Worm (Caenorhabditis elegans): ENCODE results near the gene oac-24.
A peak's percentile ranks its signal among the peaks of the same experiment; 100 is the strongest.

The oac-24 gene

DNA sequence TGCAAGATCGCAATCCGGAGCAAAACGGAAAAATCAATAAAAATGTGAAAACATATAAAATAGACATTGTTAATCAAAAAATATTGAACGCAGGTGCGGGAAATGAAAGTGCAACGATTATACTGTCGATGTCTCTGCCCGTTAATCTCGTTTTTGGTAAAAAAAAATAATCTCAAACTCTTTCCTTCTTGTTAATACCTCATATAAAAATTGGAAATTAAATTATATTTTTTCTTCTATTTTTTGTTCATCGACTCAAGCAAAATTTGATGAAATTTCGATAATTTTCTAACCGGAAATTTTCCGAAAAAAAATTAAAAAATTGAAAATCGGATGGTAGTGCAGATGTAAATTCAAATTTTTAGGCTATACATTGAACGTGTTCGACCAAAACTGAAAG, 38.1 kb upstream of the oac-24 start, which contains the start of gene K03B4.9:
Gene K03B4.9 (minus strand): TSS at position 101 of the 400 bp plus-strand sequence.
- TF ChIP-seq unc-62 (GFP tag; optimal IDR thresholded peaks at IDR 0.05) (no peak), unc-86 (tag; optimal IDR thresholded peaks at IDR 0.05) (no peak), swsn-7 (tag; optimal IDR thresholded peaks at IDR 0.05) (no peak), ztf-11 (tag; optimal IDR thresholded peaks at IDR 0.05) (no peak), C04F5.9 (tag; optimal IDR thresholded peaks at IDR 0.05) (no peak), F16B12.6 (tag; optimal IDR thresholded peaks at IDR 0.05) (no peak)

DNA sequence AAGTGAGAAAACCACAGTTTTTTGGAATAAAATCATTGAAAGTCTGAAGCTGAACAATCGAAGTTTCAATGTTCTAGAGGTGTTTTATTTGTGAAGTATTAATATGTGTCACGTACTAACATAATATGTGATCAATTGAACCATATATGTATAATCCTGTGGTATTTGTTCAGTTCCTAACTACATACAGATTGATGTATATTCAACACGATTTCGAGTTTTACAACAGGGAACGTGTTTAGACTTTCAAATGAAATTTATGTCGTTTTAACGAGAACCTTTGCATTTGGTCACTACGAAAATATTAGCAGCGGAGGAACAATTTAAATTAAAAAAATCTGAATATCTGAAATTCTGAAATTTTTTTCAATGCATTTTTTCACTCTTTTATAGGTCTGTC, 36.1 kb upstream of the oac-24 start, which contains the start of gene K03B4.8:
Gene K03B4.8 (minus strand): TSS at position 101 of the 400 bp plus-strand sequence.
- TF ChIP-seq snu-23 (GFP tag; optimal IDR thresholded peaks at IDR 0.05) (no peak), ets-5 (GFP tag; IDR thresholded peaks at IDR 0.05) (no peak), efl-1 (optimal IDR thresholded peaks at IDR 0.05) (no peak), efl-1 (GFP tag; optimal IDR thresholded peaks at IDR 0.05 in 1 of 2) (no peak), aly-2 (tag; optimal IDR thresholded peaks at IDR 0.05) (no peak), vab-15 (tag; optimal IDR thresholded peaks at IDR 0.05) (no peak), ztf-11 (tag; optimal IDR thresholded peaks at IDR 0.05) (no peak), nhr-11 (tag; optimal IDR thresholded peaks at IDR 0.05) (no peak), isw-1 (GFP tag; IDR thresholded peaks at IDR 0.05) (no peak), grh-1 (GFP tag; IDR thresholded peaks at IDR 0.05) (no peak), ces-1 (GFP tag; optimal IDR thresholded peaks at IDR 0.05) (no peak), tlp-1 (tag; optimal IDR thresholded peaks at IDR 0.05) (no peak), hlh-4 (tag; optimal IDR thresholded peaks at IDR 0.05) (no peak), elt-2 (tag; optimal IDR thresholded peaks at IDR 0.05) (no peak), unc-86 (tag; optimal IDR thresholded peaks at IDR 0.05) (no peak), rnt-1 (tag; optimal IDR thresholded peaks at IDR 0.05) (no peak), lir-3 (tag; optimal IDR thresholded peaks at IDR 0.05; ENCODE audit: poor library complexity) (no peak), skn-1 (tag; optimal IDR thresholded peaks at IDR 0.05) (no peak), dsc-1 (tag; optimal IDR thresholded peaks at IDR 0.05) (no peak)

DNA sequence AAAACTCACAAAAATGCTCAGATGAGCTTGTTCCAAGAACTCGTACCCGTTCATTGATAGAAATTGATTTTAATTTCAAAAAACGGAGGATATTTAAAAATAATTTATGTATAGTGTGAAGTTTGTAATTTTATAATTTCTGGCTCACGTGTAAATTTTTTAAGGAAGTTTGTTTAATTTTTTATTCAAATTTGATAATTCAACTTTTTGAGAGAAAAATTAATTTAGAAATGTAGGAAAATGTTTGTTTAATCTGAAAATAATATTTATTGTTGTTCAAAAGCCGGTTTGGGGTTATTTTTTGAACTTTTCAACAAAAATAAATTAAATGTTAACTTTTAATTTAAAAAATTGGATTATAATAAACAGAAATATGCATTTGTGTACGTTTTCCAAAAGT, 34.5 kb upstream of the oac-24 start, which contains the start of gene K03B4.6:
Gene K03B4.6 (minus strand): TSS at position 101 of the 400 bp plus-strand sequence.
- TF ChIP-seq F16B12.6 (tag; optimal IDR thresholded peaks at IDR 0.05), result no peak
- TF ChIP-seq blmp-1 (tag; optimal IDR thresholded peaks at IDR 0.05), result no peak
- no peak for TF ChIP-seq tlp-1 (tag; optimal IDR thresholded peaks at IDR 0.05)
- TF ChIP-seq aha-1 (tag; optimal IDR thresholded peaks at IDR 0.05), result no peak
- no peak for TF ChIP-seq nhr-11 (tag; optimal IDR thresholded peaks at IDR 0.05)
- no peak for TF ChIP-seq lin-14 (GFP tag; optimal IDR thresholded peaks at IDR 0.05)
- TF ChIP-seq fos-1 (tag; optimal IDR thresholded peaks at IDR 0.05), result no peak

DNA sequence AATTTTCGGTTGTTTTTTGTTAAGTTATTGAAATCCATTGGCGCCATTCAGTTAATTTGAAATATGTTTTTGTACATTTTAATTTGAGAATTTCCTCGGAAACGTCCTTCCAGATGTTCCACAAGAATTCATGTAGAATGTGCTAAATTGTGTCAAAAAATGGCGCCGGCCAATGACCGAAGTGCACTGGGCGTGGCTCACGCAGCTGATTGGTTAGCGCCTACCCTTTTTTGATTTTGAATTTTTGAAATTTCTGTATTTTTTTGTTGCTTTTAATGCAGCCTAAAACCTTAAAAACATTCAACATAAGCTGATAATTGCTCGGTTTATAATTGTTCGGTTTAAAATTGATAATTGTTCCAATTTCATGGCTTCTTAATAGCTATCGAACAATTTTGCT, 33.8 kb upstream of the oac-24 start:
- no peak for TF ChIP-seq pax-3 (tag; optimal IDR thresholded peaks at IDR 0.05)
- no peak for TF ChIP-seq nhr-237 (tag; optimal IDR thresholded peaks at IDR 0.05)

DNA sequence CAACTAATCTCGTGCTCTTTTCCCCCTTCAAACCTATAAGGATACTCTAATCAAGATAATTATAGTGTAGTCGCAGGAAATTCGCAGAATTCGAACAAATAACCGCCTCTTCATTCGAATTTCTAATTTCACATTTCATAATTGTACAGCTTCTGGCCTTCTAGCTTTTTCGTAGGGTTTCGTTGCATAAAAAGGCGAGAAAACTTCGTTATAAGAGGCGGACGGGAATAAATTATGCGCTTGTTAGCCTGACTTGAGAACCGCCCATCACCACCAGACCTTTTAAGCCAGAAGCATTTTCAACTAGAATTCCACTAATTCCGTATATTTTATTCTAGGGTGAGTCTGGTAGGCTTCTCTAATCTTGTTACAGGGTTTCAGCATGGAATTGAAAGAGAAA, 28.9 kb upstream of the oac-24 start, which contains the start of gene K03B4.4:
Gene K03B4.4 (plus strand): TSS at position 301 of the 400 bp plus-strand sequence.
- no peak for TF ChIP-seq lir-3 (tag; optimal IDR thresholded peaks at IDR 0.05; ENCODE audit: poor library complexity)
- TF ChIP-seq alr-1 (tag; optimal IDR thresholded peaks at IDR 0.05; ENCODE audit: borderline replicate concordance), result no peak
- TF ChIP-seq mdl-1 (tag; optimal IDR thresholded peaks at IDR 0.05), result no peak
- TF ChIP-seq dpl-1 (GFP tag; optimal IDR thresholded peaks at IDR 0.05), result no peak
- TF ChIP-seq unc-30 (tag; optimal IDR thresholded peaks at IDR 0.05), result no peak
- no peak for TF ChIP-seq C04F5.9 (tag; optimal IDR thresholded peaks at IDR 0.05)
- peak; percentile 15 for TF ChIP-seq fkh-8 (tag; optimal IDR thresholded peaks at IDR 0.05)
- no peak for TF ChIP-seq fkh-10 (GFP tag; optimal IDR thresholded peaks at IDR 0.05)
- TF ChIP-seq sup-37 (GFP tag; optimal IDR thresholded peaks at IDR 0.05), result no peak
- TF ChIP-seq dsc-1 (tag; optimal IDR thresholded peaks at IDR 0.05), result peak; percentile 27
- TF ChIP-seq tbx-2 (tag; optimal IDR thresholded peaks at IDR 0.05), result no peak
- no peak for TF ChIP-seq zag-1 (tag; optimal IDR thresholded peaks at IDR 0.05)
- no peak for TF ChIP-seq mep-1 (tag; optimal IDR thresholded peaks at IDR 0.05)
- TF ChIP-seq pax-3 (tag; optimal IDR thresholded peaks at IDR 0.05), result peak; percentile 39
- TF ChIP-seq tlp-1 (tag; optimal IDR thresholded peaks at IDR 0.05), result no peak
- TF ChIP-seq nhr-90 (tag; optimal IDR thresholded peaks at IDR 0.05; ENCODE audit: poor library complexity), result no peak
- no peak for TF ChIP-seq hpl-2 (GFP tag; optimal IDR thresholded peaks at IDR 0.05)
- TF ChIP-seq nhr-237 (tag; optimal IDR thresholded peaks at IDR 0.05), result no peak
- no peak for TF ChIP-seq elt-3 (tag; optimal IDR thresholded peaks at IDR 0.05)
- no peak for TF ChIP-seq ztf-11 (tag; optimal IDR thresholded peaks at IDR 0.05)
- TF ChIP-seq mab-9 (GFP tag; IDR thresholded peaks at IDR 0.05), result no peak
- TF ChIP-seq pag-3 (tag; optimal IDR thresholded peaks at IDR 0.05; ENCODE audit: borderline replicate concordance, insufficient read depth), result no peak

Data from whole organism, L1 larva.